Worm (Caenorhabditis elegans) whole organism, L1 larva: Measurements from ENCODE around the gene tbck-1.

Experiments
- ama-1 ChIP-seq: fragments of 150-350 bp; optimal IDR thresholded peaks from 2 replicates; lab custom pipeline; 2014
- efl-1 ChIP-seq, 4 experiments: fragments of 150-350 bp; optimal IDR thresholded peaks in 3 of 4; peaks in 1 of 4; 1 replicate in 1 of 4; 2 replicates in 3 of 4; lab custom pipeline; 2014; ENCODE audit warnings: missing biosample characterization in 2 of 4, missing genetic modification characterization in 2 of 4, missing genetic modification reagents in 2 of 4
- egl-27 ChIP-seq, 2 experiments: fragments of 150-350 bp in 1 of 2; sonication (generic microtip); optimal IDR thresholded peaks; 3 replicates each; lab custom pipeline; 2017 to 2018; ENCODE audit warnings: missing biosample characterization in 2 of 2, missing genetic modification characterization in 2 of 2, missing genetic modification reagents in 2 of 2
- fos-1 ChIP-seq: fragments of 150-350 bp; optimal IDR thresholded peaks from 2 replicates; lab custom pipeline; 2014; ENCODE audit warnings: missing biosample characterization, missing genetic modification characterization
- lin-35 ChIP-seq, 2 experiments: fragments of 150-350 bp; optimal IDR thresholded peaks; 2 replicates each; lab custom pipeline; 2014; ENCODE audit warnings: missing biosample characterization in 2 of 2, missing genetic modification characterization in 2 of 2, missing genetic modification reagents in 2 of 2
- nhr-28 ChIP-seq: fragments of 150-350 bp; optimal IDR thresholded peaks from 2 replicates; lab custom pipeline; 2014; ENCODE audit warnings: missing biosample characterization, missing genetic modification characterization
- rnt-1 ChIP-seq: sonication (generic microtip); optimal IDR thresholded peaks from 2 replicates; lab custom pipeline; 2016; ENCODE audit warnings: mild to moderate bottlenecking, missing genetic modification characterization, moderate library complexity, missing compliant biosample characterization
- skn-1 ChIP-seq: fragments of 150-350 bp; optimal IDR thresholded peaks from 2 replicates; lab custom pipeline; 2014; ENCODE audit warnings: missing biosample characterization, missing genetic modification characterization
- snpc-4 ChIP-seq: fragments of 150-350 bp; optimal IDR thresholded peaks from 2 replicates; lab custom pipeline; 2014; ENCODE audit warnings: missing biosample characterization, missing genetic modification characterization

ce11 chrII:4876091-4876490 lies 47.7 kb downstream of the tbck-1 start, which contains the start of gene F11G11.13:
- TF ChIP-seq skn-1 (tag; lab: Kevin White, UChicago) (no peak), fos-1 (no peak), snpc-4 (no peak), ama-1 (lab: Kevin White, UChicago) (no peak), rnt-1 (tag; lab: Kevin White, UChicago) (no peak), efl-1 (optimal IDR thresholded peaks at IDR 0.05; lab: Kevin White, UChicago) (no peak), efl-1 (GFP tag; optimal IDR thresholded peaks at IDR 0.05 in 1 of 2; lab: Kevin White, UChicago) (no peak), nhr-28 (tag; lab: Kevin White, UChicago) (no peak), lin-35 (GFP tag; optimal IDR thresholded peaks at IDR 0.05; lab: Kevin White, UChicago) (no peak), egl-27 (tag; optimal IDR thresholded peaks at IDR 0.05; lab: Kevin White, UChicago) (no peak)
